Fruit fly (Drosophila melanogaster): ENCODE measurements around the gene Syn1.

Gene Syn1

dm6 chr3L:21770328-21770727, at the start of gene Syn1:
Gene Syn1 (minus strand): TSS chr3L:21770534.
- peak; percentile 14 for TF ChIP-seq net (GFP tag; optimal IDR thresholded peaks at IDR 0.05)
- TF ChIP-seq CG15336 (GFP tag; IDR thresholded peaks at IDR 0.05): peak; percentile 26; the same call in 1 of the 2 replicates
- TF ChIP-seq CG11762 (GFP tag; optimal IDR thresholded peaks at IDR 0.05; ENCODE audit: insufficient read depth): no peak
- peak; percentile 48 for TF ChIP-seq fkh (GFP tag; optimal IDR thresholded peaks at IDR 0.05)

dm6 chr3L:21819497-21819896, 49.2 kb upstream of the Syn1 start:
- no peak for TF ChIP-seq CG34406 (GFP tag; optimal IDR thresholded peaks at IDR 0.05)
- no peak for TF ChIP-seq CG4318 (GFP tag; optimal IDR thresholded peaks at IDR 0.05)

dm6 chr3L:21818701-21819100, 48.4 kb upstream of the Syn1 start:
- TF ChIP-seq fkh (GFP tag; optimal IDR thresholded peaks at IDR 0.05): no peak
- TF ChIP-seq CG10669 (GFP tag; optimal IDR thresholded peaks at IDR 0.05): no peak
- peak in 1 of 2 experiments; percentile 64 for TF ChIP-seq ss (GFP tag; optimal IDR thresholded peaks at IDR 0.05)
- TF ChIP-seq topi (GFP tag; optimal IDR thresholded peaks at IDR 0.05): no peak

dm6 chr3L:21813598-21813997, 43.3 kb upstream of the Syn1 start, which contains the start of gene CG43895:
Gene CG43895 (minus strand): TSS chr3L:21813698.
- TF ChIP-seq achi (GFP tag; optimal IDR thresholded peaks at IDR 0.05): no peak
- no peak for TF ChIP-seq Hr4 (GFP tag; optimal IDR thresholded peaks at IDR 0.05)
- no peak for TF ChIP-seq CG31627 (GFP tag; optimal IDR thresholded peaks at IDR 0.05)
- no peak for TF ChIP-seq Blimp-1 (GFP tag; optimal IDR thresholded peaks at IDR 0.05)
- TF ChIP-seq CG9139 (GFP tag; optimal IDR thresholded peaks at IDR 0.05): no peak
- no peak for TF ChIP-seq CG16779 (tag; optimal IDR thresholded peaks at IDR 0.05)
- no peak for TF ChIP-seq ss (GFP tag; optimal IDR thresholded peaks at IDR 0.05)
- no peak for TF ChIP-seq cyc (GFP tag; optimal IDR thresholded peaks at IDR 0.05)
- no peak for TF ChIP-seq CG8119 (GFP tag; IDR thresholded peaks at IDR 0.05)
- no peak for TF ChIP-seq CG4318 (GFP tag; optimal IDR thresholded peaks at IDR 0.05)

- TF ChIP-seq Hr4 (GFP tag; optimal IDR thresholded peaks at IDR 0.05) (no peak), dsx (GFP tag; optimal IDR thresholded peaks at IDR 0.05; ENCODE audit: poor library complexity, severe bottlenecking) (no peak), CG10669 (GFP tag; optimal IDR thresholded peaks at IDR 0.05) (no peak), esn (GFP tag; optimal IDR thresholded peaks at IDR 0.05) (no peak), Eip78C (GFP tag) (peak; percentile 8), Eip93F (GFP tag; optimal IDR thresholded peaks at IDR 0.05) (no peak), CG3919 (GFP tag; optimal IDR thresholded peaks at IDR 0.05) (peak; percentile 9), CG9139 (GFP tag; optimal IDR thresholded peaks at IDR 0.05) (peak; percentile 18), CG34406 (GFP tag; optimal IDR thresholded peaks at IDR 0.05) (peak; percentile 2), CG32006 (GFP tag; optimal IDR thresholded peaks at IDR 0.05) (peak; percentile 4), spab (GFP tag; optimal IDR thresholded peaks at IDR 0.05) (peak; percentile 19), ss (GFP tag; optimal IDR thresholded peaks at IDR 0.05) (peak; percentile 15 to 78), Gug (GFP tag; IDR thresholded peaks at IDR 0.05) (0 out of 2 replicates have a peak, but pooled peaks have one; percentile 0)
Measured at dm6 chr3L:21808568-21808967, 38.2 kb upstream of the Syn1 start, which contains the start of gene eg. Gene eg (plus strand): TSS chr3L:21808703.

dm6 chr3L:21808003-21808530, 37.7 kb upstream of the Syn1 start:
- TF ChIP-seq CG34406 (GFP tag; optimal IDR thresholded peaks at IDR 0.05) (peak; percentile 74), Hr39 (GFP tag; optimal IDR thresholded peaks at IDR 0.05) (peak; percentile 33), spab (GFP tag; optimal IDR thresholded peaks at IDR 0.05) (peak; percentile 62), Sox14 (GFP tag; optimal IDR thresholded peaks at IDR 0.05) (peak; percentile 47), acj6 (GFP tag; optimal IDR thresholded peaks at IDR 0.05) (peak; percentile 73), fd85E (GFP tag; optimal IDR thresholded peaks at IDR 0.05) (no peak), CG10631 (GFP tag; optimal IDR thresholded peaks at IDR 0.05) (peak; percentile 70), salr (GFP tag; optimal IDR thresholded peaks at IDR 0.05) (peak in 1 of 2 experiments; percentile 25), achi (GFP tag; optimal IDR thresholded peaks at IDR 0.05) (peak; percentile 72), Met (GFP tag; optimal IDR thresholded peaks at IDR 0.05) (peak; percentile 49), Lpt (GFP tag; optimal IDR thresholded peaks at IDR 0.05) (peak; percentile 55), CG8319 (GFP tag; optimal IDR thresholded peaks at IDR 0.05) (no peak), Ets96B (tag; optimal IDR thresholded peaks at IDR 0.05) (peak; percentile 76), Hr4 (GFP tag; optimal IDR thresholded peaks at IDR 0.05) (peak; percentile 59), CG6792 (GFP tag; optimal IDR thresholded peaks at IDR 0.05) (peak; percentile 52), Blimp-1 (GFP tag; optimal IDR thresholded peaks at IDR 0.05) (peak; percentile 30), CG3919 (GFP tag; optimal IDR thresholded peaks at IDR 0.05) (peak; percentile 67), CG16779 (tag; optimal IDR thresholded peaks at IDR 0.05) (peak; percentile 46), dsx (GFP tag; optimal IDR thresholded peaks at IDR 0.05; ENCODE audit: poor library complexity, severe bottlenecking) (peak; percentile 61), Smox (GFP tag; optimal IDR thresholded peaks at IDR 0.05) (peak; percentile 36), Sox15 (GFP tag; optimal IDR thresholded peaks at IDR 0.05) (peak; percentile 18), CG3032 (tag; optimal IDR thresholded peaks at IDR 0.05) (peak; percentile 77)

Data from whole organism, prepupa.